Fruit fly (Drosophila melanogaster): ENCODE results near the gene CG14309.
A peak's percentile ranks its signal among the peaks of the same experiment; 100 is the strongest.

Gene CG14309

DNA sequence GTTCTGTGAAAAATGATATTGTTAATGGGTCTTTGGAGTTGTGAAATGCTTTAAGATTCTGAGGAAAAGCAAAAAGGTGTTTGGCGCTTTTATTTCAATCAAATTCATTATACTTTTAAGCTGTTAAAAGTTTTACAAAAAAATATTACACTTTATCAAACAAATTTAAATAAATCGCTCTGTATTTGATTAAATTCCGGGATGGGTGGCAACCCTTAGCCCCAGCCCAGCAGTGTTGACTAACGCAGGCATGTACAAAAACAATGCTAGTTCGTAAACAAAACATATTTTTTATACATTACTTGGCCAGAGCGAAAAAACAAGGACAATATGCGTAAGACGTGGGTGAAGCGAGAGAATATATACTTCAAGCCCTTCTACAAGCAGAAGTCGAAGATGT is 19.8 kb upstream of the CG14309 start, which contains the start of gene CG7685:
Gene CG7685, plus strand, starts transcription at position 228 of the 400 bp plus-strand sequence.
- no peak for TF ChIP-seq Hr38 (GFP tag; optimal IDR thresholded peaks at IDR 0.05)
- peak; percentile 23 for TF ChIP-seq net (GFP tag; optimal IDR thresholded peaks at IDR 0.05)
- TF ChIP-seq Lpt (GFP tag; optimal IDR thresholded peaks at IDR 0.05): peak; percentile 22
- TF ChIP-seq fd59A (GFP tag; optimal IDR thresholded peaks at IDR 0.05): peak; percentile 4
- TF ChIP-seq Hr4 (GFP tag; optimal IDR thresholded peaks at IDR 0.05): peak; percentile 66
- TF ChIP-seq Ets96B (tag; optimal IDR thresholded peaks at IDR 0.05): peak; percentile 51
- peak; percentile 72 for TF ChIP-seq CG31627 (GFP tag; optimal IDR thresholded peaks at IDR 0.05)
- TF ChIP-seq CG1621 (tag; optimal IDR thresholded peaks at IDR 0.05): no peak
- TF ChIP-seq Ets21C (GFP tag; optimal IDR thresholded peaks at IDR 0.05): peak; percentile 54
- TF ChIP-seq CG8119 (GFP tag; IDR thresholded peaks at IDR 0.05): peak; percentile 33; the same call in 1 of the 3 replicates
- TF ChIP-seq Hr39 (GFP tag; optimal IDR thresholded peaks at IDR 0.05): peak; percentile 73
- peak; percentile 52 for TF ChIP-seq CG3032 (tag; optimal IDR thresholded peaks at IDR 0.05)
- peak; percentile 68 for TF ChIP-seq CG10631 (GFP tag; optimal IDR thresholded peaks at IDR 0.05)
- peak; percentile 42 for TF ChIP-seq CG34406 (GFP tag; optimal IDR thresholded peaks at IDR 0.05)
- peak; percentile 54; the same call in 2 of the 3 replicates for TF ChIP-seq CG6163 (GFP tag; IDR thresholded peaks at IDR 0.05)
- TF ChIP-seq Eip75B (GFP tag; optimal IDR thresholded peaks at IDR 0.05): peak; percentile 76
- TF ChIP-seq dsx (GFP tag; optimal IDR thresholded peaks at IDR 0.05; ENCODE audit: poor library complexity, severe bottlenecking): peak; percentile 28
- TF ChIP-seq Sox102F (GFP tag; optimal IDR thresholded peaks at IDR 0.05): no peak
- peak; percentile 79 for TF ChIP-seq Sox14 (GFP tag; optimal IDR thresholded peaks at IDR 0.05)
- peak; percentile 73 for TF ChIP-seq pdm3 (GFP tag; optimal IDR thresholded peaks at IDR 0.05)
- peak; percentile 87 for TF ChIP-seq Eip78C (GFP tag)
- peak; percentile 94 for TF ChIP-seq fkh (GFP tag; optimal IDR thresholded peaks at IDR 0.05)
- no peak for TF ChIP-seq dac (GFP tag; optimal IDR thresholded peaks at IDR 0.05)
- TF ChIP-seq lz (GFP tag; optimal IDR thresholded peaks at IDR 0.05): peak; percentile 80
- TF ChIP-seq CG16779 (tag; optimal IDR thresholded peaks at IDR 0.05): no peak
- peak; percentile 40 for TF ChIP-seq CG10669 (GFP tag; optimal IDR thresholded peaks at IDR 0.05)
- TF ChIP-seq ss (GFP tag; optimal IDR thresholded peaks at IDR 0.05): peak; percentile 10 to 50
- peak; percentile 9 for TF ChIP-seq CG8632 (GFP tag; optimal IDR thresholded peaks at IDR 0.05)
- TF ChIP-seq CG4318 (GFP tag; optimal IDR thresholded peaks at IDR 0.05): no peak
- TF ChIP-seq Met (GFP tag; optimal IDR thresholded peaks at IDR 0.05): no peak
- peak; percentile 68; the same call in 2 of the 3 replicates for TF ChIP-seq eg (GFP tag; IDR thresholded peaks at IDR 0.05)
- TF ChIP-seq vri (GFP tag; optimal IDR thresholded peaks at IDR 0.05): peak; percentile 44
- peak; percentile 67 for TF ChIP-seq OdsH (GFP tag; optimal IDR thresholded peaks at IDR 0.05)
- TF ChIP-seq CG11294 (GFP tag; IDR thresholded peaks at IDR 0.05): no peak
- TF ChIP-seq CG8319 (GFP tag; optimal IDR thresholded peaks at IDR 0.05): peak; percentile 47
- TF ChIP-seq CG6792 (GFP tag; optimal IDR thresholded peaks at IDR 0.05): peak; percentile 36
- peak; percentile 63 for TF ChIP-seq acj6 (GFP tag; optimal IDR thresholded peaks at IDR 0.05)
- peak; percentile 22 for TF ChIP-seq CG7368 (GFP tag; optimal IDR thresholded peaks at IDR 0.05)
- peak; percentile 12 for TF ChIP-seq Sox15 (GFP tag; optimal IDR thresholded peaks at IDR 0.05)
- TF ChIP-seq esn (GFP tag; optimal IDR thresholded peaks at IDR 0.05): peak; percentile 79
- peak; percentile 82 for TF ChIP-seq svp (GFP tag)
- peak; percentile 59 for TF ChIP-seq CG15336 (GFP tag; IDR thresholded peaks at IDR 0.05)
- TF ChIP-seq Eip93F (GFP tag; optimal IDR thresholded peaks at IDR 0.05): no peak
- peak; percentile 75 for TF ChIP-seq topi (GFP tag; optimal IDR thresholded peaks at IDR 0.05)
- TF ChIP-seq achi (GFP tag; optimal IDR thresholded peaks at IDR 0.05): peak; percentile 62
- TF ChIP-seq CG6854 (GFP tag; optimal IDR thresholded peaks at IDR 0.05): peak; percentile 33
- no peak for TF ChIP-seq fd85E (GFP tag; optimal IDR thresholded peaks at IDR 0.05)
- TF ChIP-seq CG11762 (GFP tag; optimal IDR thresholded peaks at IDR 0.05; ENCODE audit: insufficient read depth): no peak
- TF ChIP-seq Blimp-1 (GFP tag; optimal IDR thresholded peaks at IDR 0.05): no peak
- TF ChIP-seq CG6276 (GFP tag; optimal IDR thresholded peaks at IDR 0.05): peak; percentile 16
- TF ChIP-seq CG3919 (GFP tag; optimal IDR thresholded peaks at IDR 0.05): peak; percentile 76
- peak; percentile 43 for TF ChIP-seq CG32006 (GFP tag; optimal IDR thresholded peaks at IDR 0.05)
- peak; percentile 66 for TF ChIP-seq cyc (GFP tag; optimal IDR thresholded peaks at IDR 0.05)

All from whole organism, prepupa.